Fruit fly (Drosophila melanogaster) whole organism, embryonic: ENCODE data around the gene ich.

Experiments
- ATbp ChIP-seq: fragments of 200-800 bp; sonication (Bioruptor generic); optimal IDR thresholded peaks from 2 replicates; lab custom pipeline; 2017; ENCODE audit warnings: missing biosample characterization, mild to moderate bottlenecking, missing genetic modification characterization, missing genetic modification reagents
- Ada2b ChIP-seq: fragments of 200-800 bp; sonication (Bioruptor generic); IDR thresholded peaks from 2 replicates; pipeline ENCODE4 v1.3.6; 2022; ENCODE audit warnings: missing biosample characterization, missing genetic modification characterization
- Awh ChIP-seq: fragments of 200-800 bp; sonication (Bioruptor generic); IDR thresholded peaks from 2 replicates; pipeline ENCODE4, ENCODE4 v1.3.6; 2022; ENCODE audit warnings: missing biosample characterization, missing genetic modification characterization
- Bdp1 ChIP-seq: fragments of 200-800 bp; sonication (Bioruptor generic); optimal IDR thresholded peaks from 3 replicates; lab custom pipeline; 2016; ENCODE audit warnings: missing biosample characterization, missing genetic modification characterization
- CG10431 ChIP-seq: fragments of 200-800 bp; sonication (Bioruptor generic); optimal IDR thresholded peaks from 3 replicates; lab custom pipeline; 2018; ENCODE audit warnings: missing biosample characterization, mild to moderate bottlenecking, missing genetic modification characterization
- CG11456 ChIP-seq: fragments of 200-800 bp; sonication (Bioruptor generic); IDR thresholded peaks from 3 replicates; pipeline ENCODE4 v1.3.6; 2022; ENCODE audit warnings: missing biosample characterization, missing genetic modification characterization
- CG11504 ChIP-seq: fragments of 200-800 bp; sonication (Bioruptor generic); optimal IDR thresholded peaks from 3 replicates; lab custom pipeline; 2019; ENCODE audit warnings: missing biosample characterization, mild to moderate bottlenecking, missing genetic modification characterization, moderate library complexity
- CG14014 ChIP-seq: fragments of 200-800 bp; sonication (Bioruptor generic); IDR thresholded peaks from 2 replicates; pipeline ENCODE4 v1.3.6; 2022; ENCODE audit warnings: missing biosample characterization, missing genetic modification characterization
- CG14667 ChIP-seq: fragments of 200-800 bp; sonication (Bioruptor generic); IDR thresholded peaks from 2 replicates; pipeline ENCODE4 v1.3.6; 2022; ENCODE audit warnings: missing biosample characterization, missing genetic modification characterization
- CG15479 ChIP-seq: fragments of 200-800 bp; sonication (Bioruptor generic); optimal IDR thresholded peaks from 3 replicates; lab custom pipeline; 2019; ENCODE audit warnings: missing biosample characterization, mild to moderate bottlenecking, missing genetic modification characterization, moderate library complexity
- CG16813 ChIP-seq: fragments of 200-800 bp; sonication (Bioruptor generic); IDR thresholded peaks from 3 replicates; pipeline ENCODE4 v1.3.6; 2022; ENCODE audit warnings: missing biosample characterization, missing genetic modification characterization; ENCODE audit not compliant: partially characterized antibody
- CG17568 ChIP-seq: fragments of 200-800 bp; sonication (Bioruptor generic); optimal IDR thresholded peaks from 2 replicates; lab custom pipeline; 2018; ENCODE audit warnings: missing biosample characterization, mild to moderate bottlenecking, missing genetic modification characterization, moderate library complexity
- CG17612 ChIP-seq: fragments of 200-800 bp; sonication (Bioruptor generic); IDR thresholded peaks from 2 replicates; pipeline ENCODE4 v1.3.6; 2022; ENCODE audit warnings: missing biosample characterization, missing genetic modification characterization
- CG30403 ChIP-seq: fragments of 200-800 bp; sonication (Bioruptor generic); optimal IDR thresholded peaks from 3 replicates; lab custom pipeline; 2016; ENCODE audit warnings: missing biosample characterization, missing genetic modification characterization
- CG34422 ChIP-seq: fragments of 200-800 bp; sonication (Bioruptor generic); IDR thresholded peaks from 3 replicates; pipeline ENCODE4 v1.3.6; 2022; ENCODE audit warnings: missing biosample characterization, missing genetic modification characterization
- CG4617 ChIP-seq: fragments of 200-800 bp; sonication (Bioruptor generic); optimal IDR thresholded peaks from 3 replicates; lab custom pipeline; 2016; ENCODE audit warnings: missing biosample characterization, missing genetic modification characterization, borderline replicate concordance
- CG7928 ChIP-seq: fragments of 200-800 bp; sonication (Bioruptor generic); optimal IDR thresholded peaks from 2 replicates; lab custom pipeline; 2017; ENCODE audit warnings: missing biosample characterization, mild to moderate bottlenecking, missing genetic modification characterization
- CG8388 ChIP-seq: fragments of 200-800 bp; sonication (Bioruptor generic); optimal IDR thresholded peaks from 2 replicates; lab custom pipeline; 2019; ENCODE audit warnings: missing biosample characterization, mild to moderate bottlenecking, missing genetic modification characterization, moderate library complexity
- CG8924 ChIP-seq: fragments of 200-800 bp; optimal IDR thresholded peaks from 3 replicates; lab custom pipeline; 2019; ENCODE audit warnings: missing biosample characterization, mild to moderate bottlenecking, missing genetic modification characterization, moderate library complexity
- CG9727 ChIP-seq: fragments of 200-800 bp; sonication (Bioruptor generic); optimal IDR thresholded peaks from 3 replicates; lab custom pipeline; 2017; ENCODE audit warnings: missing biosample characterization, mild to moderate bottlenecking, missing genetic modification characterization
- Doc2 ChIP-seq: fragments of 200-800 bp; sonication (Bioruptor generic); IDR thresholded peaks from 2 replicates; pipeline ENCODE4 v1.3.6; 2022; ENCODE audit warnings: missing biosample characterization, missing genetic modification characterization
- Drgx ChIP-seq: fragments of 200-800 bp; sonication (Bioruptor generic); IDR thresholded peaks from 2 replicates; pipeline ENCODE4 v1.3.6; 2022; ENCODE audit warnings: missing biosample characterization, missing genetic modification characterization
- E2f1 ChIP-seq: fragments of 200-800 bp; sonication (Bioruptor generic); IDR thresholded peaks from 2 replicates; pipeline ENCODE4 v1.3.6; 2022; ENCODE audit warnings: missing biosample characterization, missing genetic modification characterization
- ERR ChIP-seq: fragments of 200-800 bp; sonication (Bioruptor generic); optimal IDR thresholded peaks from 2 replicates; lab custom pipeline; 2016; ENCODE audit warnings: missing biosample characterization, missing genetic modification characterization
- Elba2 ChIP-seq: fragments of 200-800 bp; sonication (Bioruptor generic); optimal IDR thresholded peaks from 3 replicates; lab custom pipeline; 2016; ENCODE audit warnings: missing biosample characterization, missing genetic modification characterization
- Fer1 ChIP-seq: fragments of 200-800 bp; sonication (Bioruptor generic); optimal IDR thresholded peaks from 2 replicates; lab custom pipeline; 2017; ENCODE audit warnings: missing biosample characterization, mild to moderate bottlenecking, missing genetic modification characterization
- H2.0 ChIP-seq: fragments of 200-800 bp; sonication (Bioruptor generic); IDR thresholded peaks from 2 replicates; pipeline ENCODE4 v1.3.6; 2022; ENCODE audit warnings: missing biosample characterization, missing genetic modification characterization
- Hey ChIP-seq: fragments of 200-800 bp; sonication (Bioruptor generic); optimal IDR thresholded peaks from 3 replicates; lab custom pipeline; 2018; ENCODE audit warnings: missing biosample characterization, mild to moderate bottlenecking, missing genetic modification characterization
- Hr3 ChIP-seq: fragments of 200-800 bp; sonication (Bioruptor generic); optimal IDR thresholded peaks from 3 replicates; lab custom pipeline; 2016; ENCODE audit warnings: missing biosample characterization, missing genetic modification characterization
- MESR4 ChIP-seq: fragments of 200-800 bp; sonication (Bioruptor generic); optimal IDR thresholded peaks from 2 replicates; lab custom pipeline; 2018; ENCODE audit warnings: missing biosample characterization, mild to moderate bottlenecking, missing genetic modification characterization, moderate library complexity
- PHDP ChIP-seq: fragments of 200-800 bp; sonication (Bioruptor generic); optimal IDR thresholded peaks from 3 replicates; lab custom pipeline; 2018; ENCODE audit warnings: missing biosample characterization, mild to moderate bottlenecking, missing genetic modification characterization, moderate library complexity
- Pdp1 ChIP-seq, 2 experiments: fragments of 200-800 bp; sonication (Bioruptor generic); optimal IDR thresholded peaks; 3 replicates each; lab custom pipeline; 2016; ENCODE audit warnings: missing biosample characterization in 2 of 2, missing genetic modification characterization in 2 of 2, mild to moderate bottlenecking in 1 of 2, moderate library complexity in 1 of 2
- Sin3A ChIP-seq: fragments of >200 bp; optimal IDR thresholded peaks from 2 replicates; lab custom pipeline; 2018
- Sox102F ChIP-seq: fragments of 200-800 bp; sonication (Bioruptor generic); optimal IDR thresholded peaks from 2 replicates; lab custom pipeline; 2018; ENCODE audit warnings: missing biosample characterization, mild to moderate bottlenecking, missing genetic modification characterization, moderate library complexity
- Stat92E ChIP-seq, 3 experiments: fragments of >200 bp in 2 of 3; fragments of 200-800 bp in 1 of 3; sonication (Bioruptor generic) in 1 of 3; optimal IDR thresholded peaks; 2 replicates each; lab custom pipeline; 2017 to 2019; ENCODE audit warnings: missing biosample characterization in 3 of 3, missing genetic modification characterization in 3 of 3, mild to moderate bottlenecking in 1 of 3, moderate library complexity in 1 of 3
- br ChIP-seq: fragments of >200 bp; optimal IDR thresholded peaks from 2 replicates; lab custom pipeline; 2017
- ci ChIP-seq: fragments of 200-800 bp; sonication (Bioruptor generic); IDR thresholded peaks from 3 replicates; pipeline ENCODE4 v1.3.6; 2022; ENCODE audit warnings: missing biosample characterization, missing genetic modification characterization
- crp ChIP-seq, 2 experiments: fragments of 200-800 bp; sonication (Bioruptor generic); optimal IDR thresholded peaks; 2 replicates in 1 of 2; 3 replicates in 1 of 2; lab custom pipeline; 2017; ENCODE audit warnings: missing biosample characterization in 2 of 2, missing genetic modification characterization in 2 of 2, mild to moderate bottlenecking in 1 of 2, moderate library complexity in 1 of 2
- ftz-f1 ChIP-seq: fragments of 200-800 bp; sonication (Bioruptor generic); optimal IDR thresholded peaks from 2 replicates; lab custom pipeline; 2016; ENCODE audit warnings: missing biosample characterization, missing genetic modification characterization
- her ChIP-seq: fragments of 200-800 bp; sonication (Bioruptor generic); optimal IDR thresholded peaks from 2 replicates; lab custom pipeline; 2016; ENCODE audit warnings: missing biosample characterization, missing genetic modification characterization
- org-1 ChIP-seq: fragments of 200-800 bp; sonication (Bioruptor generic); optimal IDR thresholded peaks from 2 replicates; lab custom pipeline; 2017; ENCODE audit warnings: missing biosample characterization, missing genetic modification characterization
- pfk ChIP-seq: fragments of 200-800 bp; sonication (Bioruptor generic); optimal IDR thresholded peaks from 2 replicates; lab custom pipeline; 2018; ENCODE audit warnings: missing biosample characterization, mild to moderate bottlenecking, missing genetic modification characterization, moderate library complexity
- phol ChIP-seq: fragments of 200-800 bp; sonication (Bioruptor generic); optimal IDR thresholded peaks from 3 replicates; lab custom pipeline; 2018; ENCODE audit warnings: missing biosample characterization, mild to moderate bottlenecking, missing genetic modification characterization, moderate library complexity
- scrt ChIP-seq: fragments of 200-800 bp; sonication (Bioruptor generic); optimal IDR thresholded peaks from 2 replicates; lab custom pipeline; 2018; ENCODE audit warnings: missing biosample characterization, mild to moderate bottlenecking, missing genetic modification characterization, moderate library complexity
- sd ChIP-seq: fragments of 200-800 bp; sonication (Bioruptor generic); optimal IDR thresholded peaks from 3 replicates; lab custom pipeline; 2018; ENCODE audit warnings: missing biosample characterization, mild to moderate bottlenecking, missing genetic modification characterization, moderate library complexity
- sens-2 ChIP-seq: fragments of 200-800 bp; sonication (Bioruptor generic); IDR thresholded peaks from 2 replicates; pipeline ENCODE4 v1.3.6; 2022; ENCODE audit warnings: missing biosample characterization, missing genetic modification characterization
- sima ChIP-seq: fragments of 200-800 bp; sonication (Bioruptor generic); optimal IDR thresholded peaks from 2 replicates; lab custom pipeline; 2016; ENCODE audit warnings: missing biosample characterization, missing genetic modification characterization
- stc ChIP-seq: fragments of 200-800 bp; sonication (Bioruptor generic); IDR thresholded peaks from 2 replicates; pipeline ENCODE4 v1.3.6; 2022; ENCODE audit warnings: missing biosample characterization, missing genetic modification characterization
- stwl ChIP-seq: fragments of 200-800 bp; sonication (Bioruptor generic); optimal IDR thresholded peaks from 3 replicates; lab custom pipeline; 2018; ENCODE audit warnings: missing biosample characterization, mild to moderate bottlenecking, missing genetic modification characterization, moderate library complexity
- twi ChIP-seq: fragments of 200-800 bp; optimal IDR thresholded peaks from 2 replicates; lab custom pipeline; 2019; ENCODE audit warnings: missing biosample characterization, mild to moderate bottlenecking, missing genetic modification characterization, moderate library complexity
- unpg ChIP-seq: fragments of 200-800 bp; sonication (Bioruptor generic); optimal IDR thresholded peaks from 3 replicates; lab custom pipeline; 2018; ENCODE audit warnings: missing biosample characterization, mild to moderate bottlenecking, missing genetic modification characterization, moderate library complexity
- z ChIP-seq: fragments of 200-800 bp; sonication (Bioruptor generic); IDR thresholded peaks from 3 replicates; pipeline ENCODE4 v1.3.6; 2022; ENCODE audit warnings: missing biosample characterization, missing genetic modification characterization

ich gene

dm6 chr3R:8980776-8981165 is 17.9 kb upstream of the ich start, which contains the start of gene CAHbeta (continued):
- TF ChIP-seq CG7928 (GFP tag; lab: Kevin White, UChicago) (no peak), sd (tag; lab: Kevin White, UChicago) (peak; percentile 73), Doc2 (GFP tag; lab: Robert Waterston, UW) (no peak), CG30403 (GFP tag; lab: Kevin White, UChicago) (no peak), Drgx (GFP tag; lab: Robert Waterston, UW) (no peak), crp (GFP tag; optimal IDR thresholded peaks at IDR 0.05; lab: Kevin White, UChicago) (peak in 1 of 2 experiments; percentile 47), Stat92E (GFP tag; optimal IDR thresholded peaks at IDR 0.05; lab: Kevin White, UChicago) (no peak), ATbp (no peak), CG16813 (GFP tag; lab: Robert Waterston, UW) (no peak), CG11456 (GFP tag; lab: Robert Waterston, UW) (no peak), MESR4 (GFP tag; lab: Kevin White, UChicago) (no peak), pfk (GFP tag; lab: Kevin White, UChicago) (no peak), ci (GFP tag; lab: Robert Waterston, UW) (peak; percentile 43; the same call in 1 of the 3 replicates), CG14667 (no peak), CG8924 (tag; lab: Kevin White, UChicago) (no peak), Bdp1 (GFP tag; lab: Kevin White, UChicago) (no peak), ERR (GFP tag; lab: Kevin White, UChicago) (no peak), CG10431 (GFP tag; lab: Kevin White, UChicago) (no peak), stwl (tag; lab: Kevin White, UChicago) (no peak), CG34422 (GFP tag; lab: Robert Waterston, UW) (peak; percentile 12; the same call in 1 of the 3 replicates), H2.0 (no peak), scrt (GFP tag; lab: Kevin White, UChicago) (peak; percentile 84), sens-2 (GFP tag; lab: Robert Waterston, UW) (no peak), sima (GFP tag; lab: Kevin White, UChicago) (no peak), CG17568 (GFP tag; lab: Kevin White, UChicago) (peak; percentile 7), CG8388 (GFP tag; lab: Kevin White, UChicago) (no peak), unpg (GFP tag; lab: Kevin White, UChicago) (no peak), Sin3A (lab: Kevin White, UChicago) (no peak), twi (no peak), br (lab: Kevin White, UChicago) (no peak), her (GFP tag; lab: Kevin White, UChicago) (no peak), org-1 (no peak), CG11504 (tag; lab: Kevin White, UChicago) (no peak), E2f1 (GFP tag; lab: Robert Waterston, UW) (no peak), Pdp1 (GFP tag; optimal IDR thresholded peaks at IDR 0.05; lab: Kevin White, UChicago) (no peak), CG4617 (GFP tag; lab: Kevin White, UChicago) (no peak), CG14014 (GFP tag; lab: Robert Waterston, UW) (no peak; the same call in 1 of the 2 replicates), PHDP (tag; lab: Kevin White, UChicago) (no peak), z (GFP tag; lab: Robert Waterston, UW) (no peak), Awh (no peak), Sox102F (GFP tag; lab: Kevin White, UChicago) (no peak), phol (tag; lab: Kevin White, UChicago) (no peak), Ada2b (no peak), Hr3 (GFP tag; lab: Kevin White, UChicago) (no peak), CG9727 (GFP tag; lab: Kevin White, UChicago) (no peak), Elba2 (GFP tag; lab: Kevin White, UChicago) (no peak), Hey (tag; lab: Kevin White, UChicago) (no peak), ftz-f1 (GFP tag; lab: Kevin White, UChicago) (no peak), stc (GFP tag; lab: Robert Waterston, UW) (peak; percentile 23; the same call in 1 of the 2 replicates), CG17612 (GFP tag; lab: Robert Waterston, UW) (no peak), Fer1 (GFP tag; lab: Kevin White, UChicago) (no peak), CG15479 (GFP tag; lab: Kevin White, UChicago) (no peak)
